Worm (Caenorhabditis elegans) whole organism, young adult: ENCODE data around the gene Y37D8A.26.

ENCODE experiments used
- F10E7.11 ChIP-seq: sonication (generic microtip); optimal IDR thresholded peaks from 2 replicates; lab custom pipeline; 2017; ENCODE audit warnings: mild to moderate bottlenecking, missing genetic modification characterization, moderate library complexity, missing compliant biosample characterization
- Y53F4B.3 ChIP-seq: fragments of 200-800 bp; sonication (Bioruptor generic); IDR thresholded peaks from 2 replicates; pipeline ENCODE4 v1.3.6; 2022; ENCODE audit warnings: missing genetic modification reagents, missing genetic modification characterization, missing compliant biosample characterization
- akir-1 ChIP-seq: fragments of 200-800 bp; sonication (Bioruptor generic); optimal IDR thresholded peaks from 2 replicates; lab custom pipeline; 2018; ENCODE audit warnings: mild to moderate bottlenecking, missing genetic modification characterization, moderate library complexity, missing compliant biosample characterization
- aptf-2 ChIP-seq: fragments of 200-800 bp; sonication (Bioruptor generic); conservative IDR thresholded peaks from 2 replicates; pipeline ENCODE4 v1.3.6; 2022; ENCODE audit warnings: missing genetic modification reagents, missing genetic modification characterization, missing compliant biosample characterization
- ceh-27 ChIP-seq: fragments of 200-800 bp; sonication (Bioruptor generic); optimal IDR thresholded peaks from 2 replicates; lab custom pipeline; 2018; ENCODE audit warnings: mild to moderate bottlenecking, missing genetic modification characterization, moderate library complexity, missing compliant biosample characterization
- hlh-26 ChIP-seq: fragments of 200-800 bp; sonication (Bioruptor generic); conservative IDR thresholded peaks from 2 replicates; pipeline ENCODE4 v1.3.6; 2022; ENCODE audit warnings: missing genetic modification reagents, missing genetic modification characterization, missing compliant biosample characterization
- lin-35 ChIP-seq, 3 experiments: fragments of 150-350 bp in 2 of 3; sonication (generic microtip) in 1 of 3; optimal IDR thresholded peaks; 2 replicates each; lab custom pipeline; 2014 to 2018; ENCODE audit warnings: missing biosample characterization in 3 of 3, missing genetic modification characterization in 3 of 3, missing genetic modification reagents in 3 of 3
- lin-54 ChIP-seq: fragments of 200-800 bp; sonication (Bioruptor generic); optimal IDR thresholded peaks from 2 replicates; lab custom pipeline; 2018; ENCODE audit warnings: mild to moderate bottlenecking, missing genetic modification characterization, missing compliant biosample characterization
- lsy-27 ChIP-seq: sonication (generic microtip); optimal IDR thresholded peaks from 2 replicates; lab custom pipeline; 2017; ENCODE audit warnings: missing genetic modification characterization, mild to moderate bottlenecking, missing compliant biosample characterization, antibody characterized with exemption, missing genotype, borderline replicate concordance; ENCODE audit not compliant: insufficient read depth
- madf-6 ChIP-seq: fragments of 200-800 bp; sonication (Bioruptor generic); IDR thresholded peaks from 2 replicates; pipeline ENCODE4 v1.3.6; 2022; ENCODE audit warnings: missing genetic modification reagents, missing genetic modification characterization, missing compliant biosample characterization
- nfya-2 ChIP-seq: fragments of 200-800 bp; sonication (Bioruptor generic); IDR thresholded peaks from 2 replicates; pipeline ENCODE4 v1.3.6; 2022; ENCODE audit warnings: missing genetic modification reagents, missing genetic modification characterization, missing compliant biosample characterization
- nhr-80 ChIP-seq: sonication (generic microtip); optimal IDR thresholded peaks from 2 replicates; lab custom pipeline; 2016; ENCODE audit warnings: missing genetic modification characterization, missing compliant biosample characterization
- nhr-90 ChIP-seq: sonication (generic microtip); optimal IDR thresholded peaks from 2 replicates; lab custom pipeline; 2016; ENCODE audit warnings: missing genotype, mild to moderate bottlenecking, missing genetic modification characterization, missing compliant biosample characterization
- sdz-38 ChIP-seq: sonication (generic microtip); optimal IDR thresholded peaks from 2 replicates; lab custom pipeline; 2016; ENCODE audit warnings: missing genotype, missing genetic modification characterization, missing compliant biosample characterization
- snpc-4 ChIP-seq, 5 experiments: fragments of 150-350 bp in 1 of 5; sonication (generic microtip) in 4 of 5; optimal IDR thresholded peaks; 2 replicates each; lab custom pipeline; 2014 to 2018; ENCODE audit warnings: missing genetic modification characterization in 5 of 5, missing biosample characterization in 3 of 5, antibody characterized with exemption in 2 of 5, mild to moderate bottlenecking in 2 of 5, missing compliant biosample characterization in 2 of 5, missing genotype in 2 of 5, moderate library complexity in 2 of 5, missing genetic modification reagents in 1 of 5
- unc-130 ChIP-seq: sonication (generic microtip); optimal IDR thresholded peaks from 2 replicates; lab custom pipeline; 2016; ENCODE audit warnings: missing genetic modification reagents, missing genetic modification characterization, missing compliant biosample characterization
- zim-3 ChIP-seq: sonication (generic microtip); optimal IDR thresholded peaks from 2 replicates; lab custom pipeline; 2017; ENCODE audit warnings: mild to moderate bottlenecking, missing genetic modification characterization, moderate library complexity, missing compliant biosample characterization
- ztf-25 ChIP-seq: fragments of 200-800 bp; sonication (Bioruptor generic); IDR thresholded peaks from 2 replicates; pipeline ENCODE4 v1.3.6; 2022; ENCODE audit warnings: missing genetic modification reagents, missing genetic modification characterization, missing compliant biosample characterization

Gene Y37D8A.26

DNA sequence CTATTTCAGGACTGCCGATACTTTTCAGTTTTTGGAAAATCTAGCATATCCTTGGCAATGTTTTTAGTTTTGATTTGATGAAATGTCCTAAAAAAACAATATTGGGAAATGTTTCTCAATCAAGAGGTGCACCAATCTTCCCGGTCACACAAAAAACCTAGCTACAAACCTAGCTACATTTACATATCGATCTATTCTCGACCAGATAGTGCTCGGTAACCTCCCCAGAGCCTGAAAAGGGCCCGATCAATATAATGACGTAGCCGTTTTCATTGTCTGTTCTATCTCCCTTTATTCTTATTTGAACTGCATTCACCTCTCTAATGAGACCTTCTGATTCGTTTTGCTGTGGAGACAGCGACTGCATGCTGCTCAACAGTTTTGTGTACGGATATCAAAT lies 48.8 kb downstream of the Y37D8A.26 start, which contains the start of gene BE10.3 (continued):
- no peak for TF ChIP-seq ztf-25 (GFP tag; lab: Robert Waterston, UW)

- TF ChIP-seq Y53F4B.3 (GFP tag; lab: Robert Waterston, UW) (no peak), unc-130 (GFP tag; lab: Kevin White, UChicago) (no peak), aptf-2 (GFP tag; lab: Robert Waterston, UW) (no peak), zim-3 (tag; lab: Kevin White, UChicago) (no peak), nfya-2 (GFP tag; lab: Robert Waterston, UW) (no peak), lin-54 (GFP tag; lab: Kevin White, UChicago) (no peak), madf-6 (GFP tag; lab: Robert Waterston, UW) (no peak), snpc-4 (GFP tag; optimal IDR thresholded peaks at IDR 0.05; lab: Kevin White, UChicago) (no peak), snpc-4 (tag; optimal IDR thresholded peaks at IDR 0.05; lab: Kevin White, UChicago) (no peak), ceh-27 (GFP tag; lab: Kevin White, UChicago) (no peak), lsy-27 (no peak), F10E7.11 (tag; lab: Kevin White, UChicago) (no peak), hlh-26 (no peak), nhr-80 (tag; lab: Kevin White, UChicago) (no peak), lin-35 (GFP tag; optimal IDR thresholded peaks at IDR 0.05; lab: Kevin White, UChicago) (no peak), nhr-90 (tag; lab: Kevin White, UChicago) (no peak), sdz-38 (no peak), akir-1 (GFP tag; lab: Kevin White, UChicago) (no peak)
Observed at ce11 chrIII:12806712-12807111, 49.8 kb downstream of the Y37D8A.26 start, which contains the start of gene BE10.5. Gene BE10.5 (minus strand): TSS chrIII:12806812.
